Worm (Caenorhabditis elegans) whole organism, L4/young adult: Measurements from ENCODE around the gene ZK686.1.
"Not testable (repeated sequence)": the region's sequence is repeated elsewhere in the genome, so short reads cannot be mapped to it uniquely, and the experiment has no call there.

Experiments used
- W03F9.2 ChIP-seq: fragments of 150-350 bp; optimal IDR thresholded peaks from 2 replicates; lab custom pipeline; 2014; ENCODE audit warnings: missing biosample characterization, missing genetic modification characterization
- dao-5 ChIP-seq: sonication (generic microtip); optimal IDR thresholded peaks from 2 replicates; lab custom pipeline; 2016; ENCODE audit warnings: missing genotype, missing genetic modification characterization, moderate library complexity, missing compliant biosample characterization
- him-1 ChIP-seq: sonication (generic microtip); optimal IDR thresholded peaks from 2 replicates; lab custom pipeline; 2016; ENCODE audit warnings: missing genotype, missing genetic modification reagents, missing genetic modification characterization, missing compliant biosample characterization

DNA sequence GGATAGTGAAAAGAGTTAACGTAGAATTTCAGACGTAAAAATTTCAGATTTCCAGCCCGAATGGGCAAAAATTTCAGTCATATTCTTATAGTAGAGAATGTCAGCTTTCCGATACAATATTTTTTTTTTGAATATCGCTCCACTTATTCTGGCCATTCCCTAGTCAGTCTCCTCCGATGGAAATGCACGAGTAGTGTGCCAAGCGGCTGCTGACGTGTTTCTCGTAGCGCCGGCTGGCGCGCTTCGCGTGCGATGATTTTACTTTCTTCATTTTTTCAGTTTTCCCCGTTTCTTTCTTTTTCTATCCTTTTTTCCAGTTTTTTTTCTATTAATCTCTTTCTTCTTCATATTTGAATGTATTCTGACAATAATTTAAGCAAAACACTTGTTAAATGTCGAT, 1.9 kb upstream of the ZK686.1 start:
- TF ChIP-seq dao-5 (tag; lab: Kevin White, UChicago); him-1: not testable (repeated sequence)
- peak; percentile 8 for TF ChIP-seq W03F9.2 (tag; lab: Kevin White, UChicago)
